Worm (Caenorhabditis elegans) whole organism, L1 larva: ENCODE results near the gene T02H6.5.

Source experiments
- aha-1 ChIP-seq: fragments of 150-350 bp; optimal IDR thresholded peaks from 2 replicates; lab custom pipeline; 2014; ENCODE audit warnings: missing biosample characterization, missing genetic modification characterization
- blmp-1 ChIP-seq: fragments of 150-350 bp; optimal IDR thresholded peaks from 2 replicates; lab custom pipeline; 2014; ENCODE audit warnings: missing biosample characterization, missing genetic modification characterization
- ceh-88 ChIP-seq: fragments of 200-800 bp; sonication (Bioruptor generic); IDR thresholded peaks from 2 replicates; pipeline ENCODE4 v1.3.6; 2022; ENCODE audit warnings: missing genetic modification characterization, missing compliant biosample characterization
- ceh-90 ChIP-seq: sonication (generic microtip); optimal IDR thresholded peaks from 2 replicates; lab custom pipeline; 2016; ENCODE audit warnings: missing genetic modification characterization, missing compliant biosample characterization
- dpl-1 ChIP-seq, 3 experiments: fragments of 150-350 bp in 2 of 3; sonication (generic microtip) in 1 of 3; optimal IDR thresholded peaks; 2 replicates each; lab custom pipeline; 2014 to 2017; ENCODE audit warnings: missing biosample characterization in 3 of 3, missing genetic modification characterization in 3 of 3, missing genetic modification reagents in 3 of 3
- efl-1 ChIP-seq, 4 experiments: fragments of 150-350 bp; optimal IDR thresholded peaks in 3 of 4; peaks in 1 of 4; 1 replicate in 1 of 4; 2 replicates in 3 of 4; lab custom pipeline; 2014; ENCODE audit warnings: missing biosample characterization in 2 of 4, missing genetic modification characterization in 2 of 4, missing genetic modification reagents in 2 of 4
- elt-2 ChIP-seq: sonication (generic microtip); optimal IDR thresholded peaks from 2 replicates; lab custom pipeline; 2016; ENCODE audit warnings: missing genetic modification characterization, mild to moderate bottlenecking, inconsistent platforms, missing compliant biosample characterization, missing genetic modification reagents
- elt-3 ChIP-seq, 6 experiments: fragments of 150-350 bp in 1 of 6; sonication (generic microtip); optimal IDR thresholded peaks; 2 replicates each; lab custom pipeline; 2017 to 2018; ENCODE audit warnings: missing biosample characterization in 6 of 6, missing genetic modification characterization in 6 of 6, inconsistent platforms in 1 of 6
- fkh-10 ChIP-seq: sonication (generic microtip); optimal IDR thresholded peaks from 2 replicates; lab custom pipeline; 2017; ENCODE audit warnings: missing biosample characterization, missing genetic modification reagents, missing genetic modification characterization
- fkh-4 ChIP-seq: sonication (generic microtip); optimal IDR thresholded peaks from 2 replicates; lab custom pipeline; 2016; ENCODE audit warnings: missing compliant biosample characterization, missing genetic modification characterization, borderline replicate concordance
- fkh-8 ChIP-seq: sonication (generic microtip); optimal IDR thresholded peaks from 2 replicates; lab custom pipeline; 2016; ENCODE audit warnings: mild to moderate bottlenecking, missing genetic modification characterization, missing compliant biosample characterization
- fos-1 ChIP-seq: fragments of 150-350 bp; optimal IDR thresholded peaks from 2 replicates; lab custom pipeline; 2014; ENCODE audit warnings: missing biosample characterization, missing genetic modification characterization
- grh-1 ChIP-seq: fragments of 200-800 bp; sonication (Bioruptor generic); IDR thresholded peaks from 2 replicates; pipeline ENCODE4 v1.3.6; 2022; ENCODE audit warnings: missing genetic modification reagents, missing genetic modification characterization, missing compliant biosample characterization
- irx-1 ChIP-seq: sonication (generic microtip); optimal IDR thresholded peaks from 2 replicates; lab custom pipeline; 2016; ENCODE audit warnings: missing genetic modification characterization, missing compliant biosample characterization
- lin-35 ChIP-seq, 2 experiments: fragments of 150-350 bp; optimal IDR thresholded peaks; 2 replicates each; lab custom pipeline; 2014; ENCODE audit warnings: missing biosample characterization in 2 of 2, missing genetic modification characterization in 2 of 2, missing genetic modification reagents in 2 of 2
- lsy-2 ChIP-seq, 2 experiments: fragments of 150-350 bp; optimal IDR thresholded peaks; 2 replicates each; lab custom pipeline; 2014; ENCODE audit warnings: missing biosample characterization in 2 of 2, missing genetic modification characterization in 2 of 2
- mdl-1 ChIP-seq, 2 experiments: fragments of 150-350 bp; optimal IDR thresholded peaks; 2 replicates each; lab custom pipeline; 2014 to 2017; ENCODE audit warnings: missing biosample characterization in 2 of 2, missing genetic modification characterization in 2 of 2, inconsistent platforms in 1 of 2
- mep-1 ChIP-seq: fragments of 150-350 bp; optimal IDR thresholded peaks from 2 replicates; lab custom pipeline; 2014; ENCODE audit warnings: missing biosample characterization, missing genetic modification characterization
- nhr-11 ChIP-seq: fragments of 150-350 bp; optimal IDR thresholded peaks from 2 replicates; lab custom pipeline; 2014; ENCODE audit warnings: missing biosample characterization, missing genetic modification characterization
- nhr-20 ChIP-seq: sonication (generic microtip); optimal IDR thresholded peaks from 2 replicates; lab custom pipeline; 2016; ENCODE audit warnings: mild to moderate bottlenecking, missing genetic modification characterization, missing compliant biosample characterization
- nhr-84 ChIP-seq: sonication (generic microtip); optimal IDR thresholded peaks from 2 replicates; lab custom pipeline; 2017; ENCODE audit warnings: missing biosample characterization, missing genetic modification characterization
- nhr-85 ChIP-seq: sonication (generic microtip); peaks from one replicate; lab custom pipeline; 2016; ENCODE audit warnings: missing genetic modification characterization, inconsistent platforms, missing compliant biosample characterization
- nhr-90 ChIP-seq: sonication (generic microtip); optimal IDR thresholded peaks from 2 replicates; lab custom pipeline; 2016; ENCODE audit warnings: mild to moderate bottlenecking, missing genetic modification characterization, missing compliant biosample characterization; ENCODE audit not compliant: poor library complexity
- pag-3 ChIP-seq: sonication (generic microtip); optimal IDR thresholded peaks from 2 replicates; lab custom pipeline; 2017; ENCODE audit warnings: missing genetic modification characterization, mild to moderate bottlenecking, missing compliant biosample characterization, antibody characterized with exemption, borderline replicate concordance; ENCODE audit not compliant: insufficient read depth
- pqm-1 ChIP-seq: sonication (generic microtip); optimal IDR thresholded peaks from 3 replicates; lab custom pipeline; 2017; ENCODE audit warnings: missing biosample characterization, missing genetic modification characterization
- rnt-1 ChIP-seq: sonication (generic microtip); optimal IDR thresholded peaks from 2 replicates; lab custom pipeline; 2016; ENCODE audit warnings: mild to moderate bottlenecking, missing genetic modification characterization, moderate library complexity, missing compliant biosample characterization
- snu-23 ChIP-seq: sonication (generic microtip); optimal IDR thresholded peaks from 2 replicates; lab custom pipeline; 2016; ENCODE audit warnings: missing genetic modification characterization, missing compliant biosample characterization
- sptf-1 ChIP-seq: fragments of 150-350 bp; optimal IDR thresholded peaks from 2 replicates; lab custom pipeline; 2014; ENCODE audit warnings: missing biosample characterization, missing genetic modification characterization
- swsn-7 ChIP-seq: sonication (generic microtip); optimal IDR thresholded peaks from 2 replicates; lab custom pipeline; 2016; ENCODE audit warnings: missing genetic modification characterization, missing compliant biosample characterization
- tlp-1 ChIP-seq: fragments of 150-350 bp; optimal IDR thresholded peaks from 2 replicates; lab custom pipeline; 2014; ENCODE audit warnings: missing biosample characterization, missing genetic modification characterization
- unc-30 ChIP-seq: sonication (generic microtip); optimal IDR thresholded peaks from 2 replicates; lab custom pipeline; 2017; ENCODE audit warnings: missing biosample characterization, missing genetic modification characterization
- unc-62 ChIP-seq: fragments of 150-350 bp; optimal IDR thresholded peaks from 2 replicates; lab custom pipeline; 2014; ENCODE audit warnings: missing biosample characterization, missing genetic modification reagents, missing genetic modification characterization
- xbp-1 ChIP-seq: sonication (generic microtip); optimal IDR thresholded peaks from 2 replicates; lab custom pipeline; 2016; ENCODE audit warnings: missing genetic modification characterization, missing compliant biosample characterization

T02H6.5 gene

ce11 chrII:701371-702139 is 16.6 kb downstream of the T02H6.5 start, which contains the start of gene thoc-1:
thoc-1 (plus strand) TSS chrII:702107.
- TF ChIP-seq xbp-1 (tag; lab: Kevin White, UChicago) (peak; percentile 10), fkh-4 (tag; lab: Kevin White, UChicago) (no peak), rnt-1 (tag; lab: Kevin White, UChicago) (no peak), lin-35 (GFP tag; optimal IDR thresholded peaks at IDR 0.05; lab: Kevin White, UChicago) (peak in 1 of 2 experiments; percentile 11), blmp-1 (tag; lab: Kevin White, UChicago) (peak; percentile 23), ceh-90 (tag; lab: Kevin White, UChicago) (no peak), snu-23 (GFP tag; lab: Kevin White, UChicago) (peak; percentile 7), efl-1 (optimal IDR thresholded peaks at IDR 0.05; lab: Kevin White, UChicago) (peak in 1 of 2 experiments; percentile 33), efl-1 (GFP tag; optimal IDR thresholded peaks at IDR 0.05 in 1 of 2; lab: Kevin White, UChicago) (peak in 1 of 2 experiments; percentile 72), mdl-1 (tag; optimal IDR thresholded peaks at IDR 0.05; lab: Kevin White, UChicago) (no peak), dpl-1 (GFP tag; optimal IDR thresholded peaks at IDR 0.05; lab: Kevin White, UChicago) (peak in 1 of 3 experiments; percentile 6), lsy-2 (tag; optimal IDR thresholded peaks at IDR 0.05; lab: Kevin White, UChicago) (peak in 1 of 2 experiments; percentile 30), aha-1 (tag; lab: Kevin White, UChicago) (no peak)

- TF ChIP-seq tlp-1 (tag; lab: Kevin White, UChicago) (no peak), ceh-88 (GFP tag; lab: Robert Waterston, UW) (no peak), fos-1 (tag; lab: Kevin White, UChicago) (no peak), nhr-90 (no peak), nhr-20 (no peak), nhr-11 (no peak), xbp-1 (tag; lab: Kevin White, UChicago) (no peak), unc-62 (GFP tag; lab: Kevin White, UChicago) (no peak), pqm-1 (tag; lab: Kevin White, UChicago) (no peak), nhr-84 (no peak), fkh-10 (GFP tag; lab: Kevin White, UChicago) (no peak), mep-1 (no peak), elt-2 (tag; lab: Kevin White, UChicago) (no peak), unc-30 (no peak), irx-1 (tag; lab: Kevin White, UChicago) (no peak)
Observed at ce11 chrII:709081-709480, 24.2 kb downstream of the T02H6.5 start, which contains the start of gene T02H6.1. T02H6.1 (plus strand) TSS chrII:709381.

ce11 chrII:721931-722330 is 37.0 kb downstream of the T02H6.5 start:
- TF ChIP-seq blmp-1 (tag; lab: Kevin White, UChicago) (peak; percentile 78), tlp-1 (tag; lab: Kevin White, UChicago) (no peak)
- TF ChIP-seq, all 84 proteins: peak for 1

- TF ChIP-seq swsn-7 (no peak), xbp-1 (tag; lab: Kevin White, UChicago) (no peak), elt-3 (tag; optimal IDR thresholded peaks at IDR 0.05; lab: Kevin White, UChicago) (no peak), fkh-8 (tag; lab: Kevin White, UChicago) (no peak), mep-1 (no peak), sptf-1 (tag; lab: Kevin White, UChicago) (no peak)
Observed at ce11 chrII:723488-723887, 38.6 kb downstream of the T02H6.5 start, which contains the start of gene rfip-2. rfip-2 (plus strand) TSS chrII:723788.

- TF ChIP-seq efl-1 (optimal IDR thresholded peaks at IDR 0.05; lab: Kevin White, UChicago), result no peak
- TF ChIP-seq efl-1 (GFP tag; optimal IDR thresholded peaks at IDR 0.05 in 1 of 2; lab: Kevin White, UChicago), result peak in 1 of 2 experiments; percentile 69
- no peak for TF ChIP-seq nhr-85 (tag; lab: Kevin White, UChicago)
- no peak for TF ChIP-seq pag-3 (tag; lab: Kevin White, UChicago)
- no peak for TF ChIP-seq grh-1 (GFP tag; lab: Robert Waterston, UW)
Observed at ce11 chrII:724004-724403, 39.1 kb downstream of the T02H6.5 start.
